Fruit fly (Drosophila melanogaster) whole organism, adult: ENCODE results near the gene Pfrx.

Experiments used
- CG11617 ChIP-seq: fragments of 200-800 bp; sonication (Bioruptor generic); optimal IDR thresholded peaks from 2 replicates; lab custom pipeline; 2017; ENCODE audit warnings: mild to moderate bottlenecking, missing biosample characterization, missing genetic modification reagents, missing genetic modification characterization
- CG12768 ChIP-seq: fragments of 200-800 bp; sonication (Bioruptor generic); optimal IDR thresholded peaks from 2 replicates; lab custom pipeline; 2017; ENCODE audit warnings: missing biosample characterization, missing genetic modification characterization, mild to moderate bottlenecking, moderate library complexity, missing genetic modification reagents
- CG14711 ChIP-seq: fragments of 200-800 bp; sonication (Bioruptor generic); optimal IDR thresholded peaks from 2 replicates; lab custom pipeline; 2018; ENCODE audit warnings: missing biosample characterization, mild to moderate bottlenecking, missing genetic modification characterization, moderate library complexity
- CG1620 ChIP-seq: fragments of 200-800 bp; sonication (Bioruptor generic); optimal IDR thresholded peaks from 2 replicates; lab custom pipeline; 2016; ENCODE audit warnings: missing biosample characterization, missing genetic modification characterization
- CG33017 ChIP-seq: fragments of 200-800 bp; sonication (Bioruptor generic); optimal IDR thresholded peaks from 2 replicates; lab custom pipeline; 2018; ENCODE audit warnings: missing biosample characterization, mild to moderate bottlenecking, missing genetic modification characterization, moderate library complexity
- CG5204 ChIP-seq: fragments of 200-800 bp; sonication (Bioruptor generic); optimal IDR thresholded peaks from 2 replicates; lab custom pipeline; 2016; ENCODE audit warnings: missing biosample characterization, missing genetic modification characterization
- CG7045 ChIP-seq: fragments of 200-800 bp; sonication (Bioruptor generic); optimal IDR thresholded peaks from 2 replicates; lab custom pipeline; 2017; ENCODE audit warnings: missing biosample characterization, mild to moderate bottlenecking, missing genetic modification characterization
- CG7101 ChIP-seq: fragments of 200-800 bp; sonication (Bioruptor generic); optimal IDR thresholded peaks from 2 replicates; lab custom pipeline; 2018; ENCODE audit warnings: missing biosample characterization, mild to moderate bottlenecking, missing genetic modification characterization, moderate library complexity
- Clk ChIP-seq: fragments of 200-800 bp; sonication (Bioruptor generic); optimal IDR thresholded peaks from 2 replicates; lab custom pipeline; 2017; ENCODE audit warnings: missing biosample characterization, missing genetic modification characterization
- Crg-1 ChIP-seq: fragments of 200-800 bp; sonication (Bioruptor generic); optimal IDR thresholded peaks from 2 replicates; lab custom pipeline; 2016; ENCODE audit warnings: missing biosample characterization, missing genetic modification characterization
- Hr96 ChIP-seq: fragments of 200-800 bp; sonication (Bioruptor generic); optimal IDR thresholded peaks from 2 replicates; lab custom pipeline; 2016; ENCODE audit warnings: missing biosample characterization, missing genetic modification characterization
- Mnt ChIP-seq: fragments of 200-800 bp; sonication (Bioruptor generic); optimal IDR thresholded peaks from 2 replicates; lab custom pipeline; 2016; ENCODE audit warnings: missing biosample characterization, mild to moderate bottlenecking, missing genetic modification characterization
- bab1 ChIP-seq: fragments of 200-800 bp; sonication (Bioruptor generic); optimal IDR thresholded peaks from 3 replicates; lab custom pipeline; 2019; ENCODE audit warnings: missing biosample characterization, mild to moderate bottlenecking, missing genetic modification characterization, moderate library complexity
- cic ChIP-seq: fragments of 200-800 bp; sonication (Bioruptor generic); optimal IDR thresholded peaks from 2 replicates; lab custom pipeline; 2017; ENCODE audit warnings: missing biosample characterization, mild to moderate bottlenecking, missing genetic modification characterization, moderate library complexity
- cnc ChIP-seq, 2 experiments: fragments of >200 bp; optimal IDR thresholded peaks; 2 replicates each; lab custom pipeline; 2017
- kay ChIP-seq: fragments of 200-800 bp; sonication (Bioruptor generic); peaks from one replicate; lab custom pipeline; 2016; ENCODE audit warnings: missing biosample characterization, missing genetic modification characterization, borderline replicate concordance
- ovo ChIP-seq: fragments of 200-800 bp; sonication (Bioruptor generic); optimal IDR thresholded peaks from 2 replicates; lab custom pipeline; 2016; ENCODE audit warnings: missing biosample characterization, missing genetic modification characterization
- pad ChIP-seq: fragments of 200-800 bp; sonication (Bioruptor generic); optimal IDR thresholded peaks from 3 replicates; lab custom pipeline; 2017; ENCODE audit warnings: missing biosample characterization, missing genetic modification characterization, mild to moderate bottlenecking, moderate library complexity, missing genetic modification reagents
- tj ChIP-seq: fragments of 200-800 bp; sonication (Bioruptor generic); optimal IDR thresholded peaks from 3 replicates; lab custom pipeline; 2017; ENCODE audit warnings: missing biosample characterization, mild to moderate bottlenecking, missing genetic modification characterization, moderate library complexity
- toe ChIP-seq: fragments of 200-800 bp; sonication (Bioruptor generic); optimal IDR thresholded peaks from 2 replicates; lab custom pipeline; 2016; ENCODE audit warnings: missing biosample characterization, missing genetic modification characterization

Gene Pfrx

dm6 chrX:19494830-19495610, at the start of gene Pfrx, which contains the start of the genes ksh and CG14200:
TSS of gene Pfrx (plus strand) at chrX:19495505.
TSS of gene ksh (minus strand) at chrX:19494992.
TSS of gene CG14200 (plus strand) at chrX:19495505.
- TF ChIP-seq CG7101 (tag; lab: Kevin White, UChicago): peak; percentile 10
- peak; percentile 34 for TF ChIP-seq toe (GFP tag; lab: Kevin White, UChicago)
- peak; percentile 8 for TF ChIP-seq bab1 (GFP tag; lab: Kevin White, UChicago)
- peak; percentile 9 for TF ChIP-seq ovo (GFP tag; lab: Kevin White, UChicago)
- no peak for TF ChIP-seq CG12768 (GFP tag; lab: Kevin White, UChicago)
- TF ChIP-seq CG1620 (GFP tag; lab: Kevin White, UChicago): peak; percentile 72

dm6 chrX:19448297-19448696, 47.0 kb upstream of the Pfrx start:
- TF ChIP-seq CG11617 (GFP tag; lab: Kevin White, UChicago) (no peak), CG33017 (tag; lab: Kevin White, UChicago) (no peak), CG14711 (tag; lab: Kevin White, UChicago) (no peak), ovo (GFP tag; lab: Kevin White, UChicago) (no peak), CG7101 (tag; lab: Kevin White, UChicago) (no peak), kay (GFP tag; lab: Kevin White, UChicago) (no peak), CG12768 (GFP tag; lab: Kevin White, UChicago) (no peak), CG1620 (GFP tag; lab: Kevin White, UChicago) (no peak), Mnt (GFP tag; lab: Kevin White, UChicago) (no peak), CG7045 (GFP tag; lab: Kevin White, UChicago) (no peak), cic (GFP tag; lab: Kevin White, UChicago) (no peak), Clk (GFP tag; lab: Kevin White, UChicago) (no peak), pad (GFP tag; lab: Kevin White, UChicago) (no peak), tj (GFP tag; lab: Kevin White, UChicago) (no peak)

dm6 chrX:19453138-19453537, 42.2 kb upstream of the Pfrx start:
- no peak for TF ChIP-seq CG5204 (GFP tag; lab: Kevin White, UChicago)
- TF ChIP-seq CG1620 (GFP tag; lab: Kevin White, UChicago): no peak
- TF ChIP-seq CG12768 (GFP tag; lab: Kevin White, UChicago): no peak
- no peak for TF ChIP-seq CG7045 (GFP tag; lab: Kevin White, UChicago)
- no peak for TF ChIP-seq cnc (optimal IDR thresholded peaks at IDR 0.05; lab: Kevin White, UChicago)
- no peak for TF ChIP-seq ovo (GFP tag; lab: Kevin White, UChicago)
- TF ChIP-seq CG14711 (tag; lab: Kevin White, UChicago): no peak
- no peak for TF ChIP-seq toe (GFP tag; lab: Kevin White, UChicago)
- no peak for TF ChIP-seq bab1 (GFP tag; lab: Kevin White, UChicago)

dm6 chrX:19461630-19462029, 33.7 kb upstream of the Pfrx start:
- TF ChIP-seq tj (GFP tag; lab: Kevin White, UChicago): peak; percentile 95
- TF ChIP-seq CG7045 (GFP tag; lab: Kevin White, UChicago): no peak
- TF ChIP-seq CG33017 (tag; lab: Kevin White, UChicago): no peak
- TF ChIP-seq CG14711 (tag; lab: Kevin White, UChicago): no peak
- no peak for TF ChIP-seq CG5204 (GFP tag; lab: Kevin White, UChicago)
- TF ChIP-seq Hr96: no peak
- no peak for TF ChIP-seq cic (GFP tag; lab: Kevin White, UChicago)

dm6 chrX:19474763-19475162, 20.5 kb upstream of the Pfrx start, which contains the start of gene narya:
TSS of gene narya (plus strand) at chrX:19475063.
- TF ChIP-seq Clk (GFP tag; lab: Kevin White, UChicago): no peak
- peak; percentile 44 for TF ChIP-seq ovo (GFP tag; lab: Kevin White, UChicago)

dm6 chrX:19479134-19479533, 16.2 kb upstream of the Pfrx start, which contains the start of gene CG32533:
TSS of gene CG32533 (minus strand) at chrX:19479411.
- TF ChIP-seq Hr96 (no peak), CG14711 (tag; lab: Kevin White, UChicago) (no peak)

dm6 chrX:19479869-19480326, 15.4 kb upstream of the Pfrx start, which contains the start of the genes Naa15-16 and mRpS14:
TSS of gene Naa15-16 (plus strand) at chrX:19479984.
TSS of gene mRpS14 (minus strand) at chrX:19480238.
- TF ChIP-seq CG5204 (GFP tag; lab: Kevin White, UChicago): no peak
- no peak for TF ChIP-seq bab1 (GFP tag; lab: Kevin White, UChicago)
- TF ChIP-seq pad (GFP tag; lab: Kevin White, UChicago): no peak
- TF ChIP-seq Clk (GFP tag; lab: Kevin White, UChicago): no peak
- TF ChIP-seq CG11617 (GFP tag; lab: Kevin White, UChicago): peak; percentile 43
- no peak for TF ChIP-seq CG1620 (GFP tag; lab: Kevin White, UChicago)
- no peak for TF ChIP-seq CG7045 (GFP tag; lab: Kevin White, UChicago)
- TF ChIP-seq Crg-1 (GFP tag; lab: Kevin White, UChicago): no peak
- TF ChIP-seq cnc (optimal IDR thresholded peaks at IDR 0.05; lab: Kevin White, UChicago): peak; percentile 79 to 97
- TF ChIP-seq kay (GFP tag; lab: Kevin White, UChicago): no peak
- no peak for TF ChIP-seq Hr96
- peak; percentile 56 for TF ChIP-seq cic (GFP tag; lab: Kevin White, UChicago)
- no peak for TF ChIP-seq ovo (GFP tag; lab: Kevin White, UChicago)
- no peak for TF ChIP-seq CG14711 (tag; lab: Kevin White, UChicago)
- no peak for TF ChIP-seq CG12768 (GFP tag; lab: Kevin White, UChicago)
- TF ChIP-seq CG33017 (tag; lab: Kevin White, UChicago): no peak
- peak; percentile 100 for TF ChIP-seq Mnt (GFP tag; lab: Kevin White, UChicago)
- TF ChIP-seq CG7101 (tag; lab: Kevin White, UChicago): no peak
- peak; percentile 71 for TF ChIP-seq tj (GFP tag; lab: Kevin White, UChicago)
- TF ChIP-seq toe (GFP tag; lab: Kevin White, UChicago): no peak
